Worm (Caenorhabditis elegans) whole organism, L1 larva: Measurements from ENCODE around the gene npl-4.1.

Source experiments
- C04F5.9 ChIP-seq: sonication (generic microtip); optimal IDR thresholded peaks from 2 replicates; lab custom pipeline; 2016; ENCODE audit warnings: missing genetic modification characterization, missing compliant biosample characterization
- C16A3.4 ChIP-seq: fragments of 150-350 bp; optimal IDR thresholded peaks from 2 replicates; lab custom pipeline; 2014; ENCODE audit warnings: missing biosample characterization, missing genetic modification characterization
- F16B12.6 ChIP-seq: fragments of 150-350 bp; optimal IDR thresholded peaks from 2 replicates; lab custom pipeline; 2014; ENCODE audit warnings: missing biosample characterization, missing genetic modification characterization
- aha-1 ChIP-seq: fragments of 150-350 bp; optimal IDR thresholded peaks from 2 replicates; lab custom pipeline; 2014; ENCODE audit warnings: missing biosample characterization, missing genetic modification characterization
- ama-1 ChIP-seq: fragments of 150-350 bp; optimal IDR thresholded peaks from 2 replicates; lab custom pipeline; 2014
- blmp-1 ChIP-seq: fragments of 150-350 bp; optimal IDR thresholded peaks from 2 replicates; lab custom pipeline; 2014; ENCODE audit warnings: missing biosample characterization, missing genetic modification characterization
- ceh-63 ChIP-seq: fragments of 200-800 bp; sonication (Bioruptor generic); optimal IDR thresholded peaks from 2 replicates; lab custom pipeline; 2018; ENCODE audit warnings: mild to moderate bottlenecking, missing genetic modification characterization, missing compliant biosample characterization
- ceh-82 ChIP-seq, 3 experiments: fragments of 150-350 bp in 1 of 3; sonication (generic microtip) in 2 of 3; optimal IDR thresholded peaks; 2 replicates each; lab custom pipeline; 2014 to 2017; ENCODE audit warnings: missing biosample characterization in 3 of 3, missing genetic modification characterization in 3 of 3
- ceh-88 ChIP-seq: fragments of 200-800 bp; sonication (Bioruptor generic); IDR thresholded peaks from 2 replicates; pipeline ENCODE4 v1.3.6; 2022; ENCODE audit warnings: missing genetic modification characterization, missing compliant biosample characterization
- ces-1 ChIP-seq: fragments of 150-350 bp; optimal IDR thresholded peaks from 2 replicates; lab custom pipeline; 2014; ENCODE audit warnings: missing biosample characterization, missing genetic modification reagents, missing genetic modification characterization
- dpl-1 ChIP-seq, 3 experiments: fragments of 150-350 bp in 2 of 3; sonication (generic microtip) in 1 of 3; optimal IDR thresholded peaks; 2 replicates each; lab custom pipeline; 2014 to 2017; ENCODE audit warnings: missing biosample characterization in 3 of 3, missing genetic modification characterization in 3 of 3, missing genetic modification reagents in 3 of 3
- efl-1 ChIP-seq, 4 experiments: fragments of 150-350 bp; optimal IDR thresholded peaks in 3 of 4; peaks in 1 of 4; 1 replicate in 1 of 4; 2 replicates in 3 of 4; lab custom pipeline; 2014; ENCODE audit warnings: missing biosample characterization in 2 of 4, missing genetic modification characterization in 2 of 4, missing genetic modification reagents in 2 of 4
- egl-13 ChIP-seq: sonication (generic microtip); optimal IDR thresholded peaks from 2 replicates; lab custom pipeline; 2016; ENCODE audit warnings: missing genotype, missing genetic modification reagents, missing genetic modification characterization, missing compliant biosample characterization
- egl-27 ChIP-seq, 2 experiments: fragments of 150-350 bp in 1 of 2; sonication (generic microtip); optimal IDR thresholded peaks; 3 replicates each; lab custom pipeline; 2017 to 2018; ENCODE audit warnings: missing biosample characterization in 2 of 2, missing genetic modification characterization in 2 of 2, missing genetic modification reagents in 2 of 2
- elt-2 ChIP-seq: sonication (generic microtip); optimal IDR thresholded peaks from 2 replicates; lab custom pipeline; 2016; ENCODE audit warnings: missing genetic modification characterization, mild to moderate bottlenecking, inconsistent platforms, missing compliant biosample characterization, missing genetic modification reagents
- ets-5 ChIP-seq: fragments of 200-800 bp; sonication (Bioruptor generic); IDR thresholded peaks from 2 replicates; pipeline ENCODE4 v1.3.6; 2022; ENCODE audit warnings: missing genetic modification characterization, missing compliant biosample characterization
- fkh-10 ChIP-seq: sonication (generic microtip); optimal IDR thresholded peaks from 2 replicates; lab custom pipeline; 2017; ENCODE audit warnings: missing biosample characterization, missing genetic modification reagents, missing genetic modification characterization
- hlh-4 ChIP-seq: sonication (generic microtip); optimal IDR thresholded peaks from 2 replicates; lab custom pipeline; 2016; ENCODE audit warnings: mild to moderate bottlenecking, missing genetic modification characterization, missing compliant biosample characterization
- lin-13 ChIP-seq: fragments of 150-350 bp; optimal IDR thresholded peaks from 2 replicates; lab custom pipeline; 2014; ENCODE audit warnings: missing biosample characterization, missing genetic modification reagents, missing genetic modification characterization
- lin-14 ChIP-seq: fragments of 200-800 bp; sonication (Bioruptor generic); optimal IDR thresholded peaks from 2 replicates; lab custom pipeline; 2018; ENCODE audit warnings: mild to moderate bottlenecking, missing genetic modification characterization, moderate library complexity, missing compliant biosample characterization
- lin-15B ChIP-seq: fragments of 150-350 bp; sonication (generic microtip); optimal IDR thresholded peaks from 3 replicates; lab custom pipeline; 2014; ENCODE audit warnings: missing biosample characterization, missing genetic modification characterization
- lin-35 ChIP-seq, 2 experiments: fragments of 150-350 bp; optimal IDR thresholded peaks; 2 replicates each; lab custom pipeline; 2014; ENCODE audit warnings: missing biosample characterization in 2 of 2, missing genetic modification characterization in 2 of 2, missing genetic modification reagents in 2 of 2
- lin-39 ChIP-seq: fragments of 150-350 bp; optimal IDR thresholded peaks from 2 replicates; lab custom pipeline; 2014; ENCODE audit warnings: missing biosample characterization, missing genetic modification reagents, missing genetic modification characterization
- lir-3 ChIP-seq: sonication (generic microtip); optimal IDR thresholded peaks from 2 replicates; lab custom pipeline; 2016; ENCODE audit warnings: mild to moderate bottlenecking, missing genetic modification characterization, moderate library complexity, missing compliant biosample characterization; ENCODE audit not compliant: poor library complexity
- lsy-2 ChIP-seq, 2 experiments: fragments of 150-350 bp; optimal IDR thresholded peaks; 2 replicates each; lab custom pipeline; 2014; ENCODE audit warnings: missing biosample characterization in 2 of 2, missing genetic modification characterization in 2 of 2
- mef-2 ChIP-seq: fragments of 150-350 bp; optimal IDR thresholded peaks from 2 replicates; lab custom pipeline; 2014; ENCODE audit warnings: missing biosample characterization, missing genetic modification characterization
- nhr-12 ChIP-seq: sonication (generic microtip); optimal IDR thresholded peaks from 2 replicates; lab custom pipeline; 2017; ENCODE audit warnings: missing biosample characterization, missing genetic modification characterization
- nhr-237 ChIP-seq: fragments of 150-350 bp; optimal IDR thresholded peaks from 2 replicates; lab custom pipeline; 2014; ENCODE audit warnings: missing biosample characterization, missing genetic modification characterization
- nhr-28 ChIP-seq: fragments of 150-350 bp; optimal IDR thresholded peaks from 2 replicates; lab custom pipeline; 2014; ENCODE audit warnings: missing biosample characterization, missing genetic modification characterization
- nhr-47 ChIP-seq: sonication (generic microtip); optimal IDR thresholded peaks from 2 replicates; lab custom pipeline; 2016; ENCODE audit warnings: mild to moderate bottlenecking, missing genetic modification characterization, moderate library complexity, missing compliant biosample characterization
- nhr-76 ChIP-seq: sonication (generic microtip); optimal IDR thresholded peaks from 2 replicates; lab custom pipeline; 2017; ENCODE audit warnings: missing biosample characterization, missing genetic modification characterization
- nhr-84 ChIP-seq: sonication (generic microtip); optimal IDR thresholded peaks from 2 replicates; lab custom pipeline; 2017; ENCODE audit warnings: missing biosample characterization, missing genetic modification characterization
- pax-3 ChIP-seq: fragments of 200-800 bp; sonication (Bioruptor generic); optimal IDR thresholded peaks from 2 replicates; lab custom pipeline; 2018; ENCODE audit warnings: mild to moderate bottlenecking, missing genetic modification characterization, moderate library complexity, missing compliant biosample characterization
- pqm-1 ChIP-seq: sonication (generic microtip); optimal IDR thresholded peaks from 3 replicates; lab custom pipeline; 2017; ENCODE audit warnings: missing biosample characterization, missing genetic modification characterization
- skn-1 ChIP-seq: fragments of 150-350 bp; optimal IDR thresholded peaks from 2 replicates; lab custom pipeline; 2014; ENCODE audit warnings: missing biosample characterization, missing genetic modification characterization
- snu-23 ChIP-seq: sonication (generic microtip); optimal IDR thresholded peaks from 2 replicates; lab custom pipeline; 2016; ENCODE audit warnings: missing genetic modification characterization, missing compliant biosample characterization
- sptf-1 ChIP-seq: fragments of 150-350 bp; optimal IDR thresholded peaks from 2 replicates; lab custom pipeline; 2014; ENCODE audit warnings: missing biosample characterization, missing genetic modification characterization
- sup-37 ChIP-seq: fragments of 200-800 bp; sonication (Bioruptor generic); optimal IDR thresholded peaks from 2 replicates; lab custom pipeline; 2018; ENCODE audit warnings: mild to moderate bottlenecking, missing genetic modification characterization, missing compliant biosample characterization
- swsn-7 ChIP-seq: sonication (generic microtip); optimal IDR thresholded peaks from 2 replicates; lab custom pipeline; 2016; ENCODE audit warnings: missing genetic modification characterization, missing compliant biosample characterization
- tbx-2 ChIP-seq: sonication (generic microtip); optimal IDR thresholded peaks from 2 replicates; lab custom pipeline; 2016; ENCODE audit warnings: missing genetic modification characterization, missing compliant biosample characterization
- unc-130 ChIP-seq: fragments of 150-350 bp; optimal IDR thresholded peaks from 2 replicates; lab custom pipeline; 2017; ENCODE audit warnings: missing biosample characterization, missing genetic modification characterization, inconsistent platforms
- unc-30 ChIP-seq: sonication (generic microtip); optimal IDR thresholded peaks from 2 replicates; lab custom pipeline; 2017; ENCODE audit warnings: missing biosample characterization, missing genetic modification characterization
- unc-86 ChIP-seq: sonication (generic microtip); optimal IDR thresholded peaks from 2 replicates; lab custom pipeline; 2016; ENCODE audit warnings: missing genetic modification characterization, missing compliant biosample characterization
- unc-98 ChIP-seq: fragments of 200-800 bp; sonication (Bioruptor generic); IDR thresholded peaks from 2 replicates; pipeline ENCODE4 v1.3.6; 2022; ENCODE audit warnings: missing genetic modification characterization, missing compliant biosample characterization
- xbp-1 ChIP-seq: sonication (generic microtip); optimal IDR thresholded peaks from 2 replicates; lab custom pipeline; 2016; ENCODE audit warnings: missing genetic modification characterization, missing compliant biosample characterization
- zag-1 ChIP-seq: fragments of 150-350 bp; optimal IDR thresholded peaks from 2 replicates; lab custom pipeline; 2014; ENCODE audit warnings: missing biosample characterization, missing genetic modification characterization
- ztf-11 ChIP-seq, 2 experiments: sonication (generic microtip); optimal IDR thresholded peaks; 2 replicates each; lab custom pipeline; 2016 to 2017; ENCODE audit warnings: missing genetic modification characterization in 2 of 2, missing biosample characterization in 1 of 2, missing compliant biosample characterization in 1 of 2

The npl-4.1 gene

ce11 chrII:5594210-5594764 is 36.9 kb upstream of the npl-4.1 start, which contains the start of gene ttc-4 (continued):
- TF ChIP-seq skn-1 (tag; lab: Kevin White, UChicago), result peak; percentile 48
- TF ChIP-seq blmp-1 (tag; lab: Kevin White, UChicago), result peak; percentile 28

DNA sequence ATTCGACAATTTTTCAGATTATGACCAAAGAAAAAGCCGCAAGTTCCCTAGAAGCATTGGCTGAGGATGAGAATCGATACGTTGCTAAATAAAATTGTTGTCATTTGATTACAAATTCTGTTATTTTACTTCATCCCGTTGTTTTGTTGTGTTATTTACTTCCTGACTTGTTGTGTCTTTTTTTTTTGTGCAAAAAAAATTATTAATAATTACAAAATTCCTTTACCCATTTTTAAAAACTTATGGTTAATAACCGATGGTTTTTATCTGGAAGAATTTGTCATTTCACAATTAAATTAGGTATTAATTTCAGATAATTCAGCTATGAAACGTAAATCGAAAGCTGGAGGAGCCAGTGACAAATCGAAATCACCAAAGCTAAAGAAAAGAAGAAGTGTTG is 34.9 kb upstream of the npl-4.1 start, which contains the start of gene C17G10.1:
Gene C17G10.1 (plus strand): TSS at position 301 of the 400 bp plus-strand sequence.
- TF ChIP-seq ceh-63 (GFP tag; lab: Kevin White, UChicago) (no peak), lin-14 (GFP tag; lab: Kevin White, UChicago) (no peak), unc-130 (no peak), swsn-7 (tag; lab: Kevin White, UChicago) (no peak)

ce11 chrII:5599326-5600044 is 31.7 kb upstream of the npl-4.1 start, which contains the start of gene C17G10.10:
Gene C17G10.10, minus strand, starts transcription at chrII:5599376.
- TF ChIP-seq lir-3 (tag; lab: Kevin White, UChicago), result peak; percentile 28
- TF ChIP-seq nhr-84 (tag; lab: Kevin White, UChicago), result no peak
- TF ChIP-seq lin-13 (GFP tag; lab: Kevin White, UChicago), result peak; percentile 57
- peak; percentile 6 for TF ChIP-seq egl-13
- TF ChIP-seq dpl-1 (GFP tag; optimal IDR thresholded peaks at IDR 0.05; lab: Kevin White, UChicago), result peak; percentile 35 to 55 (median 40)
- peak; percentile 63 for TF ChIP-seq xbp-1 (tag; lab: Kevin White, UChicago)
- TF ChIP-seq elt-2, result peak; percentile 93
- no peak for TF ChIP-seq nhr-76 (tag; lab: Kevin White, UChicago)
- no peak for TF ChIP-seq ets-5
- peak; percentile 73 for TF ChIP-seq tbx-2 (tag; lab: Kevin White, UChicago)
- TF ChIP-seq ceh-88 (GFP tag; lab: Robert Waterston, UW), result no peak
- peak; percentile 14 for TF ChIP-seq F16B12.6 (tag; lab: Kevin White, UChicago)
- TF ChIP-seq ces-1 (GFP tag; lab: Kevin White, UChicago), result no peak
- TF ChIP-seq unc-98 (GFP tag; lab: Robert Waterston, UW), result no peak
- TF ChIP-seq aha-1, result no peak
- TF ChIP-seq nhr-12 (tag; lab: Kevin White, UChicago), result no peak
- TF ChIP-seq lsy-2 (tag; optimal IDR thresholded peaks at IDR 0.05; lab: Kevin White, UChicago), result peak; percentile 54 to 70
- no peak for TF ChIP-seq hlh-4
- TF ChIP-seq snu-23 (GFP tag; lab: Kevin White, UChicago), result peak; percentile 86
- TF ChIP-seq lin-14 (GFP tag; lab: Kevin White, UChicago), result peak; percentile 82
- no peak for TF ChIP-seq zag-1
- TF ChIP-seq unc-130, result peak; percentile 60
- peak; percentile 83 for TF ChIP-seq swsn-7 (tag; lab: Kevin White, UChicago)
- peak; percentile 68 for TF ChIP-seq lin-39 (tag; lab: Kevin White, UChicago)
- TF ChIP-seq lin-35 (GFP tag; optimal IDR thresholded peaks at IDR 0.05; lab: Kevin White, UChicago), result peak; percentile 34 to 76
- TF ChIP-seq pqm-1 (tag; lab: Kevin White, UChicago), result no peak
- TF ChIP-seq ceh-82 (tag; optimal IDR thresholded peaks at IDR 0.05; lab: Kevin White, UChicago), result peak; percentile 62 to 76 (median 67)
- TF ChIP-seq lin-15B, result no peak
- peak; percentile 86 for TF ChIP-seq nhr-47 (tag; lab: Kevin White, UChicago)
- TF ChIP-seq ama-1 (lab: Kevin White, UChicago), result peak; percentile 95
- TF ChIP-seq unc-86 (tag; lab: Kevin White, UChicago), result peak; percentile 11
- TF ChIP-seq mef-2, result no peak
- TF ChIP-seq egl-27 (tag; optimal IDR thresholded peaks at IDR 0.05; lab: Kevin White, UChicago), result no peak
- no peak for TF ChIP-seq sptf-1 (tag; lab: Kevin White, UChicago)
- TF ChIP-seq C16A3.4 (tag; lab: Kevin White, UChicago), result peak; percentile 45
- TF ChIP-seq nhr-28 (tag; lab: Kevin White, UChicago), result no peak
- TF ChIP-seq efl-1 (optimal IDR thresholded peaks at IDR 0.05; lab: Kevin White, UChicago), result peak; percentile 50 to 73
- TF ChIP-seq efl-1 (GFP tag; optimal IDR thresholded peaks at IDR 0.05 in 1 of 2; lab: Kevin White, UChicago), result peak; percentile 49 to 96
- TF ChIP-seq fkh-10, result no peak
- TF ChIP-seq nhr-237 (tag; lab: Kevin White, UChicago), result no peak
- no peak for TF ChIP-seq unc-30 (tag; lab: Kevin White, UChicago)
- TF ChIP-seq sup-37 (GFP tag; lab: Kevin White, UChicago), result peak; percentile 75
- no peak for TF ChIP-seq ztf-11 (tag; optimal IDR thresholded peaks at IDR 0.05; lab: Kevin White, UChicago)
- TF ChIP-seq C04F5.9 (tag; lab: Kevin White, UChicago), result peak; percentile 30
- peak; percentile 19 for TF ChIP-seq pax-3 (tag; lab: Kevin White, UChicago)
